Worm (Caenorhabditis elegans): Measurements from ENCODE around the gene Y116F11A.1.
A peak's percentile ranks its signal among the peaks of the same experiment; 100 is the strongest.

Y116F11A.1 gene

ce11 chrV:19730280-19730679, at the start of gene Y116F11A.1:
TSS of gene Y116F11A.1 (plus strand) at chrV:19730580.
- no peak for TF ChIP-seq lin-39 (tag; optimal IDR thresholded peaks at IDR 0.05)
- no peak for TF ChIP-seq nhr-25 (tag; optimal IDR thresholded peaks at IDR 0.05)
- no peak for TF ChIP-seq unc-62 (GFP tag; optimal IDR thresholded peaks at IDR 0.05)
- TF ChIP-seq fos-1 (tag; optimal IDR thresholded peaks at IDR 0.05): no peak
- no peak for TF ChIP-seq nhr-23 (tag; optimal IDR thresholded peaks at IDR 0.05)
- no peak for TF ChIP-seq nhr-237 (tag; optimal IDR thresholded peaks at IDR 0.05)

- TF ChIP-seq C34F6.9 (tag; optimal IDR thresholded peaks at IDR 0.05) (no peak), nhr-10 (tag; optimal IDR thresholded peaks at IDR 0.05) (no peak), egl-27 (tag; optimal IDR thresholded peaks at IDR 0.05) (no peak), nhr-21 (tag; optimal IDR thresholded peaks at IDR 0.05) (no peak), Y55F3AM.14 (GFP tag; optimal IDR thresholded peaks at IDR 0.05) (no peak), elt-3 (tag; optimal IDR thresholded peaks at IDR 0.05) (no peak), skn-1 (tag; optimal IDR thresholded peaks at IDR 0.05) (no peak), nhr-237 (tag; optimal IDR thresholded peaks at IDR 0.05) (no peak), nhr-25 (tag; optimal IDR thresholded peaks at IDR 0.05) (no peak), lin-39 (tag; optimal IDR thresholded peaks at IDR 0.05) (no peak), ZK546.5 (tag; optimal IDR thresholded peaks at IDR 0.05) (no peak), mdl-1 (tag; optimal IDR thresholded peaks at IDR 0.05) (no peak), unc-62 (GFP tag; optimal IDR thresholded peaks at IDR 0.05) (no peak), nhr-77 (tag; optimal IDR thresholded peaks at IDR 0.05) (no peak), aly-2 (tag; optimal IDR thresholded peaks at IDR 0.05) (no peak)
These were observed 39.0 kb upstream of the Y116F11A.1 start for ce11 chrV:19691271-19691886.

ce11 chrV:19691954-19692353, 38.4 kb upstream of the Y116F11A.1 start:
- TF ChIP-seq ama-1 (optimal IDR thresholded peaks at IDR 0.05) (no peak), sma-3 (GFP tag; optimal IDR thresholded peaks at IDR 0.05) (no peak), lin-11 (tag; optimal IDR thresholded peaks at IDR 0.05) (no peak), nhr-10 (tag; optimal IDR thresholded peaks at IDR 0.05) (no peak), dmd-4 (tag; optimal IDR thresholded peaks at IDR 0.05) (no peak), nhr-6 (tag; optimal IDR thresholded peaks at IDR 0.05) (no peak), Y55F3AM.14 (GFP tag; optimal IDR thresholded peaks at IDR 0.05) (no peak), crh-2 (tag; optimal IDR thresholded peaks at IDR 0.05) (no peak)

ce11 chrV:19697348-19698172, 32.8 kb upstream of the Y116F11A.1 start, which contains the start of the genes Y43F8C.13 and ani-3:
TSS of gene Y43F8C.13 (minus strand) at chrV:19697398.
TSS of gene ani-3 (plus strand) at chrV:19697732.
- TF ChIP-seq fos-1 (tag; optimal IDR thresholded peaks at IDR 0.05): peak; percentile 80
- no peak for TF ChIP-seq ztf-1 (GFP tag; conservative IDR thresholded peaks at IDR 0.05)
- no peak for TF ChIP-seq unc-39 (tag; optimal IDR thresholded peaks at IDR 0.05)
- TF ChIP-seq R02D3.7 (tag; optimal IDR thresholded peaks at IDR 0.05): no peak
- TF ChIP-seq nhr-77 (tag; optimal IDR thresholded peaks at IDR 0.05): no peak
- TF ChIP-seq unc-55 (GFP tag; optimal IDR thresholded peaks at IDR 0.05): no peak

- TF ChIP-seq crh-2 (tag; optimal IDR thresholded peaks at IDR 0.05) (no peak), gmeb-1 (tag; optimal IDR thresholded peaks at IDR 0.05) (no peak), aly-2 (tag; optimal IDR thresholded peaks at IDR 0.05) (no peak), peb-1 (tag; optimal IDR thresholded peaks at IDR 0.05) (no peak), nhr-237 (tag; optimal IDR thresholded peaks at IDR 0.05) (no peak), F13H6.1 (tag; optimal IDR thresholded peaks at IDR 0.05) (no peak), lsy-2 (tag; optimal IDR thresholded peaks at IDR 0.05) (no peak), unc-62 (GFP tag; optimal IDR thresholded peaks at IDR 0.05) (no peak), mbf-1 (tag; optimal IDR thresholded peaks at IDR 0.05) (no peak), ZK546.5 (tag; optimal IDR thresholded peaks at IDR 0.05) (no peak), ceh-16 (tag; optimal IDR thresholded peaks at IDR 0.05) (no peak), elt-1 (tag; optimal IDR thresholded peaks at IDR 0.05) (no peak), nhr-11 (tag; optimal IDR thresholded peaks at IDR 0.05) (no peak), sem-4 (tag; optimal IDR thresholded peaks at IDR 0.05) (no peak)
These were observed 21.5 kb upstream of the Y116F11A.1 start, which contains the start of gene srv-3 for ce11 chrV:19708849-19709248. TSS of gene srv-3 (minus strand) at chrV:19708949.
